Worm (Caenorhabditis elegans) whole organism, L4 larva: Measurements from ENCODE around the gene R10F2.5.

Experiments
- T20F7.1 ChIP-seq: fragments of 200-800 bp; sonication (Bioruptor generic); optimal IDR thresholded peaks from 2 replicates; lab custom pipeline; 2018; ENCODE audit warnings: mild to moderate bottlenecking, missing genetic modification characterization, missing compliant biosample characterization
- Y75B8A.6 ChIP-seq: fragments of 200-800 bp; sonication (Bioruptor generic); IDR thresholded peaks from 2 replicates; pipeline ENCODE4 v1.3.6; 2022; ENCODE audit warnings: missing genetic modification reagents, missing genetic modification characterization, missing compliant biosample characterization
- ZK337.2 ChIP-seq: fragments of 200-800 bp; sonication (Bioruptor generic); IDR thresholded peaks from 2 replicates; pipeline ENCODE4 v1.3.6; 2022; ENCODE audit warnings: missing genetic modification reagents, missing genetic modification characterization, missing compliant biosample characterization
- arid-1 ChIP-seq: fragments of 200-800 bp; sonication (Bioruptor generic); conservative IDR thresholded peaks from 2 replicates; pipeline ENCODE4 v1.3.6; 2022; ENCODE audit warnings: missing genetic modification reagents, missing genetic modification characterization, missing compliant biosample characterization
- cey-2 ChIP-seq: sonication (generic microtip); optimal IDR thresholded peaks from 3 replicates; lab custom pipeline; 2017; ENCODE audit warnings: missing genetic modification characterization, mild to moderate bottlenecking, missing compliant biosample characterization, antibody characterized with exemption, borderline replicate concordance; ENCODE audit not compliant: insufficient read depth
- ctbp-1 ChIP-seq: fragments of 200-800 bp; sonication (Bioruptor generic); IDR thresholded peaks from 2 replicates; pipeline ENCODE4 v1.3.6; 2022; ENCODE audit warnings: missing genetic modification reagents, missing genetic modification characterization, missing compliant biosample characterization
- dmd-9 ChIP-seq: fragments of 200-800 bp; sonication (Bioruptor generic); IDR thresholded peaks from 2 replicates; pipeline ENCODE4 v1.3.6; 2022; ENCODE audit warnings: missing genetic modification reagents, missing genetic modification characterization, missing compliant biosample characterization
- dpl-1 ChIP-seq: fragments of 150-350 bp; optimal IDR thresholded peaks from 2 replicates; lab custom pipeline; 2014; ENCODE audit warnings: missing biosample characterization, missing genetic modification reagents, missing genetic modification characterization
- fkh-10 ChIP-seq: fragments of 150-350 bp; optimal IDR thresholded peaks from 2 replicates; lab custom pipeline; 2014; ENCODE audit warnings: missing biosample characterization, missing genetic modification reagents, missing genetic modification characterization
- lin-1 ChIP-seq: fragments of 200-800 bp; sonication (Bioruptor generic); IDR thresholded peaks from 2 replicates; pipeline ENCODE4 v1.3.6; 2022; ENCODE audit warnings: missing genetic modification reagents, missing genetic modification characterization, missing compliant biosample characterization
- lin-13 ChIP-seq: fragments of 150-350 bp; optimal IDR thresholded peaks from 2 replicates; lab custom pipeline; 2014; ENCODE audit warnings: missing biosample characterization, missing genetic modification reagents, missing genetic modification characterization
- nhr-10 ChIP-seq: fragments of 150-350 bp; optimal IDR thresholded peaks from 2 replicates; lab custom pipeline; 2014; ENCODE audit warnings: missing biosample characterization, missing genetic modification characterization
- nhr-48 ChIP-seq: sonication (generic microtip); optimal IDR thresholded peaks from 2 replicates; lab custom pipeline; 2016; ENCODE audit warnings: mild to moderate bottlenecking, missing genetic modification characterization, missing compliant biosample characterization
- pha-4 ChIP-seq, 2 experiments: fragments of 150-350 bp in 1 of 2; fragments of 200-800 bp in 1 of 2; sonication (Bioruptor generic) in 1 of 2; IDR thresholded peaks in 1 of 2; optimal IDR thresholded peaks in 1 of 2; 2 replicates each; pipeline versions ENCODE4 v1.3.6 to Lab custom; 2014 to 2022; ENCODE audit warnings: missing genetic modification characterization in 2 of 2, missing genetic modification reagents in 2 of 2, missing biosample characterization in 1 of 2, missing compliant biosample characterization in 1 of 2
- php-3 ChIP-seq: fragments of 200-800 bp; sonication (Bioruptor generic); IDR thresholded peaks from 2 replicates; pipeline ENCODE4 v1.3.6; 2022; ENCODE audit warnings: missing genetic modification reagents, missing genetic modification characterization, missing compliant biosample characterization

Gene R10F2.5

ce11 chrIII:2874144-2874868 is 50.3 kb downstream of the R10F2.5 start, which contains the start of gene klf-1 (continued):
- TF ChIP-seq cey-2 (peak; percentile 12), lin-13 (peak; percentile 24), lin-1 (GFP tag; lab: Robert Waterston, UW) (0 out of 2 replicates have a peak, but pooled peaks have one; percentile 16), Y75B8A.6 (GFP tag; lab: Robert Waterston, UW) (no peak), php-3 (GFP tag; lab: Robert Waterston, UW) (no peak), pha-4 (GFP tag; IDR thresholded peaks at IDR 0.05; lab: Robert Waterston, UW) (no peak), pha-4 (tag; optimal IDR thresholded peaks at IDR 0.05; lab: Kevin White, UChicago) (no peak), ctbp-1 (GFP tag; lab: Robert Waterston, UW) (no peak), nhr-48 (tag; lab: Kevin White, UChicago) (peak; percentile 51), fkh-10 (GFP tag; lab: Kevin White, UChicago) (no peak), ZK337.2 (GFP tag; lab: Robert Waterston, UW) (no peak), nhr-10 (peak; percentile 35), T20F7.1 (GFP tag; lab: Kevin White, UChicago) (peak; percentile 42), dmd-9 (no peak), arid-1 (GFP tag; lab: Robert Waterston, UW) (no peak), dpl-1 (GFP tag; lab: Kevin White, UChicago) (peak; percentile 24)
